Fruit fly (Drosophila melanogaster): Measurements from ENCODE around the gene CG44227.

CG44227 gene

DNA sequence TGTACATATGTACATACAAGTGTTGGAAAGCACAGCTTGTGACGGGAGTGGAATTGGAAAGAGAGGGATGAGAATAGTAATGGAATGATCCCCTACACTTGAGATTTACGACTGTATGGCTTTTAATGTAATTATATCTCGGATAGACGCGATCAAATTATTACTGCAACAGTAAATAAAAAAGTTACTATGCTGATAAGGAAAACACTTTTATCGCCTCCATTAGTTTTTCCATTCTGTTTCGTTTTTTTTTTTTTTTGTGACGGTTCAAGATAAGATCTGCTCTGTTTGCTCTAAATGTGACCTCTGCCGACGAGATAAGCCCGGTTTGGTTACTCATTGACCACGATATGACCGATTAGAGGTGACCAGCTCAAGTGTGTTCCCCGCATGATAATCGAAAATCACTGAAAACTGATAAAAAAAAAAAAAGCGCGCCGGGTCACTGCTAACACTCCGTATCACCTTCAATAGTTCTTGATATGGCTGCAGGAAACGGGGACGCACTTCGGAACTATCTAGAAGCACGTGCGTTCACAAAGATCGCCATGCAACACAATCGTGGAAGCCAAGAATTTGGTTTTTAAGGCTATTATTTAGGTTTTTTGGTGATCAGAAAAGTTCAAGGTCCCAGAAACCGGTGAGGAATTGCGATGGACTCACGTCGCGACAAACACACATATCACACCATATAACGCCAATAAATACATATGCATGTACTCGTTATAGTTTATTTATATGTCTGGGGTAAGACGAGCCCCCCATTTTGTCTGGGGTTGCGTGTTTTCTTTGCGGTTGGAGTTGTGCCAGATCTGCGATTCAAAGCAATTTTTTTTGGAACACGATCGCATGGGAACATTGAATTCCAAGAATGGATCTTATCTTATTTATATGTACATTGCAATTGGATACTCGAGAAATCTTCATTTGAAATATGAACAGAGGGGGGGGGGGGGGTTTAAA lies 14.2 kb downstream of the CG44227 start, which contains the start of gene p (continued):
- TF ChIP-seq CG1792 (GFP tag; optimal IDR thresholded peaks at IDR 0.05) (no peak), cas (GFP tag; IDR thresholded peaks at IDR 0.05) (0 out of 2 replicates have a peak, but pooled peaks have one; percentile 13), Lpt (GFP tag; optimal IDR thresholded peaks at IDR 0.05) (no peak), CG6254 (GFP tag; optimal IDR thresholded peaks at IDR 0.05) (peak; percentile 26), cato (GFP tag; optimal IDR thresholded peaks at IDR 0.05; ENCODE audit: borderline replicate concordance) (no peak), wdn (GFP tag; IDR thresholded peaks at IDR 0.05) (0 out of 2 replicates have a peak, but pooled peaks have one; percentile 21), repo (GFP tag; optimal IDR thresholded peaks at IDR 0.05) (peak; percentile 52), CG33213 (GFP tag; optimal IDR thresholded peaks at IDR 0.05) (peak; percentile 6), Ssrp (tag; optimal IDR thresholded peaks at IDR 0.05) (no peak), lilli (GFP tag; optimal IDR thresholded peaks at IDR 0.05) (peak; percentile 46), CG9932 (GFP tag; IDR thresholded peaks at IDR 0.05) (peak; percentile 51), Rx (GFP tag; IDR thresholded peaks at IDR 0.05) (no peak), kah (GFP tag; optimal IDR thresholded peaks at IDR 0.05) (peak; percentile 30), CG17829 (tag; optimal IDR thresholded peaks at IDR 0.05) (peak; percentile 26), Neu2 (GFP tag; optimal IDR thresholded peaks at IDR 0.05; ENCODE audit: borderline replicate concordance) (peak; percentile 44), br (optimal IDR thresholded peaks at IDR 0.05) (no peak), CG2712 (tag; optimal IDR thresholded peaks at IDR 0.05) (peak; percentile 14), sob (GFP tag; IDR thresholded peaks at IDR 0.05) (no peak), CG7556 (GFP tag; optimal IDR thresholded peaks at IDR 0.05) (peak; percentile 61), Nf-YA (GFP tag; IDR thresholded peaks at IDR 0.05) (no peak), CG7271 (tag; optimal IDR thresholded peaks at IDR 0.05) (peak; percentile 8), CG18599 (GFP tag; optimal IDR thresholded peaks at IDR 0.05) (peak; percentile 66), ac (GFP tag; optimal IDR thresholded peaks at IDR 0.05) (no peak), CG10274 (GFP tag; optimal IDR thresholded peaks at IDR 0.05) (peak; percentile 99), CG7786 (GFP tag; optimal IDR thresholded peaks at IDR 0.05) (peak; percentile 25), Trl (optimal IDR thresholded peaks at IDR 0.05) (no peak), Trl (GFP tag; optimal IDR thresholded peaks at IDR 0.05) (peak; percentile 27), C15 (GFP tag; IDR thresholded peaks at IDR 0.05) (no peak), ase (GFP tag; IDR thresholded peaks at IDR 0.05) (no peak), psq (GFP tag; optimal IDR thresholded peaks at IDR 0.05) (no peak), nau (GFP tag; optimal IDR thresholded peaks at IDR 0.05) (peak; percentile 13), oc (tag; optimal IDR thresholded peaks at IDR 0.05) (no peak), Ravus (GFP tag; IDR thresholded peaks at IDR 0.05) (no peak), CG9797 (GFP tag; optimal IDR thresholded peaks at IDR 0.05) (no peak), yki (optimal IDR thresholded peaks at IDR 0.05) (no peak), slp2 (GFP tag; optimal IDR thresholded peaks at IDR 0.05) (peak; percentile 36), trh (GFP tag; optimal IDR thresholded peaks at IDR 0.05) (no peak), grn (GFP tag; optimal IDR thresholded peaks at IDR 0.05) (peak; percentile 98), Doc3 (GFP tag; IDR thresholded peaks at IDR 0.05; ENCODE audit: partially characterized antibody) (no peak), tll (GFP tag; optimal IDR thresholded peaks at IDR 0.05) (no peak), Scr (GFP tag; IDR thresholded peaks at IDR 0.05; ENCODE audit: partially characterized antibody) (no peak), CG17802 (tag; optimal IDR thresholded peaks at IDR 0.05) (no peak), Bteb2 (GFP tag; optimal IDR thresholded peaks at IDR 0.05) (peak; percentile 17), Usf (GFP tag; optimal IDR thresholded peaks at IDR 0.05) (no peak), TFAM (GFP tag; optimal IDR thresholded peaks at IDR 0.05) (no peak), CG34422 (GFP tag; IDR thresholded peaks at IDR 0.05) (no peak), CG11560 (tag; IDR thresholded peaks at IDR 0.05) (no peak), CG18011 (GFP tag; optimal IDR thresholded peaks at IDR 0.05) (no peak), org-1 (GFP tag; optimal IDR thresholded peaks at IDR 0.05) (peak; percentile 9), seq (GFP tag; IDR thresholded peaks at IDR 0.05) (no peak; the same call in 1 of the 2 replicates)
